Fruit fly (Drosophila melanogaster) whole organism, prepupa: ENCODE measurements around the gene CG11696.

Source experiments
- CG16779 ChIP-seq: fragments of 200-800 bp; sonication (Bioruptor generic); optimal IDR thresholded peaks from 3 replicates; lab custom pipeline; 2017; ENCODE audit warnings: missing biosample characterization, mild to moderate bottlenecking, missing genetic modification characterization
- CG6792 ChIP-seq: fragments of 200-800 bp; sonication (Bioruptor generic); optimal IDR thresholded peaks from 3 replicates; lab custom pipeline; 2016; ENCODE audit warnings: missing biosample characterization, missing genetic modification characterization
- CG6854 ChIP-seq: fragments of 200-800 bp; sonication (Bioruptor generic); optimal IDR thresholded peaks from 2 replicates; lab custom pipeline; 2017; ENCODE audit warnings: missing biosample characterization, mild to moderate bottlenecking, missing genetic modification characterization
- CG7368 ChIP-seq: fragments of 200-800 bp; sonication (Bioruptor generic); optimal IDR thresholded peaks from 3 replicates; lab custom pipeline; 2016; ENCODE audit warnings: missing biosample characterization, missing genetic modification characterization
- Hr39 ChIP-seq: fragments of 200-800 bp; sonication (Bioruptor generic); optimal IDR thresholded peaks from 2 replicates; lab custom pipeline; 2016; ENCODE audit warnings: missing biosample characterization, missing genetic modification characterization
- OdsH ChIP-seq: fragments of 200-800 bp; sonication (Bioruptor generic); optimal IDR thresholded peaks from 3 replicates; lab custom pipeline; 2016; ENCODE audit warnings: missing biosample characterization, missing genetic modification characterization
- Smox ChIP-seq: fragments of 200-800 bp; sonication (Bioruptor generic); optimal IDR thresholded peaks from 3 replicates; lab custom pipeline; 2016; ENCODE audit warnings: missing biosample characterization, missing genetic modification characterization
- net ChIP-seq: fragments of 200-800 bp; sonication (Bioruptor generic); optimal IDR thresholded peaks from 3 replicates; lab custom pipeline; 2016; ENCODE audit warnings: missing biosample characterization, missing genetic modification characterization

- TF ChIP-seq CG16779 (tag; lab: Kevin White, UChicago) (no peak), CG7368 (GFP tag; lab: Kevin White, UChicago) (no peak), Hr39 (no peak), net (GFP tag; lab: Kevin White, UChicago) (no peak), CG6792 (no peak), OdsH (GFP tag; lab: Kevin White, UChicago) (no peak), Smox (GFP tag; lab: Kevin White, UChicago) (no peak), CG6854 (GFP tag; lab: Kevin White, UChicago) (no peak)
Measured at dm6 chrX:11546941-11547340, 26.6 kb upstream of the CG11696 start.
